Fruit fly (Drosophila melanogaster) whole organism, embryonic: ENCODE data around the gene fliI.

ENCODE experiments used
- Adf1 ChIP-seq: fragments of 200-800 bp; sonication (Bioruptor generic); IDR thresholded peaks from 2 replicates; pipeline ENCODE4 v1.3.6; 2022; ENCODE audit warnings: missing biosample characterization, missing genetic modification characterization
- Bgb ChIP-seq: fragments of 200-800 bp; sonication (Bioruptor generic); IDR thresholded peaks from 2 replicates; pipeline ENCODE4 v1.3.6; 2022; ENCODE audit warnings: missing biosample characterization, missing genetic modification characterization; ENCODE audit not compliant: partially characterized antibody
- CG12155 ChIP-seq: fragments of 200-800 bp; sonication (Bioruptor generic); optimal IDR thresholded peaks from 3 replicates; lab custom pipeline; 2016; ENCODE audit warnings: missing biosample characterization, missing genetic modification characterization
- CG13296 ChIP-seq: fragments of 200-800 bp; sonication (Bioruptor generic); optimal IDR thresholded peaks from 3 replicates; lab custom pipeline; 2018; ENCODE audit warnings: missing biosample characterization, mild to moderate bottlenecking, missing genetic modification characterization
- CG15011 ChIP-seq: fragments of 200-800 bp; sonication (Bioruptor generic); optimal IDR thresholded peaks from 3 replicates; lab custom pipeline; 2018; ENCODE audit warnings: missing biosample characterization, mild to moderate bottlenecking, missing genetic modification characterization
- CG15514 ChIP-seq: fragments of 200-800 bp; sonication (Bioruptor generic); optimal IDR thresholded peaks from 3 replicates; lab custom pipeline; 2017; ENCODE audit warnings: missing biosample characterization, missing genetic modification characterization, mild to moderate bottlenecking, moderate library complexity, missing genetic modification reagents
- CG15601 ChIP-seq: fragments of 200-800 bp; sonication (Bioruptor generic); optimal IDR thresholded peaks from 3 replicates; lab custom pipeline; 2019; ENCODE audit warnings: missing biosample characterization, mild to moderate bottlenecking, missing genetic modification characterization, moderate library complexity
- CG16779 ChIP-seq: fragments of 200-800 bp; sonication (Bioruptor generic); IDR thresholded peaks from 2 replicates; pipeline ENCODE4 v1.3.6; 2022; ENCODE audit warnings: missing biosample characterization, missing genetic modification characterization
- CG16813 ChIP-seq: fragments of 200-800 bp; sonication (Bioruptor generic); IDR thresholded peaks from 3 replicates; pipeline ENCODE4 v1.3.6; 2022; ENCODE audit warnings: missing biosample characterization, missing genetic modification characterization; ENCODE audit not compliant: partially characterized antibody
- CG18011 ChIP-seq: fragments of 200-800 bp; sonication (Bioruptor generic); optimal IDR thresholded peaks from 2 replicates; lab custom pipeline; 2017; ENCODE audit warnings: missing biosample characterization, missing genetic modification characterization, mild to moderate bottlenecking, moderate library complexity, missing genotype
- CG18262 ChIP-seq: fragments of 200-800 bp; optimal IDR thresholded peaks from 3 replicates; lab custom pipeline; 2019; ENCODE audit warnings: missing biosample characterization, mild to moderate bottlenecking, missing genetic modification characterization, moderate library complexity
- CG2678 ChIP-seq: fragments of 200-800 bp; sonication (Bioruptor generic); optimal IDR thresholded peaks from 3 replicates; lab custom pipeline; 2019; ENCODE audit warnings: missing biosample characterization, mild to moderate bottlenecking, missing genetic modification characterization, moderate library complexity
- CG31365 ChIP-seq: fragments of 200-800 bp; sonication (Bioruptor generic); optimal IDR thresholded peaks from 2 replicates; lab custom pipeline; 2018; ENCODE audit warnings: missing biosample characterization, mild to moderate bottlenecking, missing genetic modification characterization
- CG33213 ChIP-seq: fragments of 200-800 bp; sonication (Bioruptor generic); optimal IDR thresholded peaks from 3 replicates; lab custom pipeline; 2016; ENCODE audit warnings: missing biosample characterization, missing genetic modification characterization
- CG34376 ChIP-seq: fragments of 200-800 bp; sonication (Bioruptor generic); optimal IDR thresholded peaks from 2 replicates; lab custom pipeline; 2018; ENCODE audit warnings: missing biosample characterization, mild to moderate bottlenecking, missing genetic modification characterization
- CG3847 ChIP-seq: fragments of 200-800 bp; sonication (Bioruptor generic); IDR thresholded peaks from 2 replicates; pipeline ENCODE4 v1.3.6; 2022; ENCODE audit warnings: missing biosample characterization, missing genetic modification characterization
- CG8765 ChIP-seq: fragments of 200-800 bp; sonication (Bioruptor generic); IDR thresholded peaks from 2 replicates; pipeline ENCODE4 v1.3.6; 2022; ENCODE audit warnings: missing biosample characterization, missing genetic modification characterization
- CkIIα-i1 ChIP-seq: fragments of 200-800 bp; sonication (Bioruptor generic); IDR thresholded peaks from 2 replicates; pipeline ENCODE4 v1.3.6; 2022; ENCODE audit warnings: missing biosample characterization, missing genetic modification characterization
- Dip2 ChIP-seq: fragments of 200-800 bp; sonication (Bioruptor generic); IDR thresholded peaks from 2 replicates; pipeline ENCODE4 v1.3.6; 2022; ENCODE audit warnings: missing biosample characterization, missing genetic modification characterization
- HLH3B ChIP-seq: fragments of 200-800 bp; sonication (Bioruptor generic); IDR thresholded peaks from 2 replicates; pipeline ENCODE4 v1.3.6; 2022; ENCODE audit warnings: missing biosample characterization, missing genetic modification characterization
- HLHmδ ChIP-seq: fragments of 200-800 bp; sonication (Bioruptor generic); optimal IDR thresholded peaks from 2 replicates; lab custom pipeline; 2018; ENCODE audit warnings: missing biosample characterization, mild to moderate bottlenecking, missing genetic modification characterization, moderate library complexity
- Jarid2 ChIP-seq: fragments of 200-800 bp; sonication (Bioruptor generic); optimal IDR thresholded peaks from 3 replicates; lab custom pipeline; 2017; ENCODE audit warnings: mild to moderate bottlenecking, missing biosample characterization, missing genetic modification reagents, missing genetic modification characterization
- MBD-R2 ChIP-seq: fragments of 200-800 bp; sonication (Bioruptor generic); IDR thresholded peaks from 2 replicates; pipeline ENCODE4 v1.3.6; 2022; ENCODE audit warnings: missing biosample characterization, missing genetic modification characterization
- MTF-1 ChIP-seq: fragments of 200-800 bp; sonication (Bioruptor generic); optimal IDR thresholded peaks from 2 replicates; lab custom pipeline; 2018; ENCODE audit warnings: missing biosample characterization, mild to moderate bottlenecking, missing genetic modification characterization, borderline replicate concordance
- NK7.1 ChIP-seq: fragments of 200-800 bp; sonication (Bioruptor generic); optimal IDR thresholded peaks from 3 replicates; lab custom pipeline; 2016; ENCODE audit warnings: missing biosample characterization, missing genetic modification characterization
- Pdp1 ChIP-seq, 2 experiments: fragments of 200-800 bp; sonication (Bioruptor generic); optimal IDR thresholded peaks; 3 replicates each; lab custom pipeline; 2016; ENCODE audit warnings: missing biosample characterization in 2 of 2, missing genetic modification characterization in 2 of 2, mild to moderate bottlenecking in 1 of 2, moderate library complexity in 1 of 2
- Rfx ChIP-seq: fragments of 200-800 bp; sonication (Bioruptor generic); IDR thresholded peaks from 2 replicates; pipeline ENCODE4 v1.3.6; 2022; ENCODE audit warnings: missing biosample characterization, missing genetic modification characterization
- Side ChIP-seq: fragments of 200-800 bp; sonication (Bioruptor generic); optimal IDR thresholded peaks from 2 replicates; lab custom pipeline; 2016; ENCODE audit warnings: missing biosample characterization, missing genetic modification characterization
- Ssrp ChIP-seq: fragments of 200-800 bp; sonication (Bioruptor generic); optimal IDR thresholded peaks from 2 replicates; lab custom pipeline; 2018; ENCODE audit warnings: missing biosample characterization, mild to moderate bottlenecking, missing genetic modification characterization, moderate library complexity
- abd-A ChIP-seq: fragments of 200-800 bp; sonication (Bioruptor generic); optimal IDR thresholded peaks from 3 replicates; lab custom pipeline; 2019; ENCODE audit warnings: missing biosample characterization, mild to moderate bottlenecking, missing genetic modification characterization, moderate library complexity
- ci ChIP-seq: fragments of 200-800 bp; sonication (Bioruptor generic); IDR thresholded peaks from 3 replicates; pipeline ENCODE4 v1.3.6; 2022; ENCODE audit warnings: missing biosample characterization, missing genetic modification characterization
- dan ChIP-seq: fragments of 200-800 bp; sonication (Bioruptor generic); IDR thresholded peaks from 2 replicates; pipeline ENCODE4 v1.3.6; 2022; ENCODE audit warnings: missing biosample characterization, missing genetic modification characterization
- kni ChIP-seq: fragments of 200-800 bp; sonication (Bioruptor generic); optimal IDR thresholded peaks from 3 replicates; lab custom pipeline; 2017; ENCODE audit warnings: mild to moderate bottlenecking, missing biosample characterization, missing genetic modification reagents, missing genetic modification characterization
- knrl ChIP-seq: fragments of 200-800 bp; sonication (Bioruptor generic); IDR thresholded peaks from 3 replicates; pipeline ENCODE4 v1.3.6; 2022; ENCODE audit warnings: missing biosample characterization, missing genetic modification characterization; ENCODE audit not compliant: partially characterized antibody
- mam ChIP-seq: fragments of 200-800 bp; sonication (Bioruptor generic); optimal IDR thresholded peaks from 3 replicates; lab custom pipeline; 2016; ENCODE audit warnings: missing biosample characterization, missing genetic modification characterization
- schlank ChIP-seq: fragments of 200-800 bp; sonication (Bioruptor generic); optimal IDR thresholded peaks from 2 replicates; lab custom pipeline; 2018; ENCODE audit warnings: missing biosample characterization, mild to moderate bottlenecking, missing genetic modification characterization
- sob ChIP-seq: fragments of 200-800 bp; sonication (Bioruptor generic); IDR thresholded peaks from 2 replicates; pipeline ENCODE4 v1.3.6; 2022; ENCODE audit warnings: missing biosample characterization, missing genetic modification characterization
- ssp ChIP-seq: fragments of 200-800 bp; sonication (Bioruptor generic); IDR thresholded peaks from 2 replicates; pipeline ENCODE4 v1.3.6; 2022; ENCODE audit warnings: missing biosample characterization, missing genetic modification characterization
- tio ChIP-seq: fragments of 200-800 bp; sonication (Bioruptor generic); optimal IDR thresholded peaks from 2 replicates; lab custom pipeline; 2017; ENCODE audit warnings: missing biosample characterization, missing genetic modification characterization, inconsistent platforms
- usp ChIP-seq: fragments of >200 bp; optimal IDR thresholded peaks from 2 replicates; lab custom pipeline; 2017; ENCODE audit warnings: missing biosample characterization, missing genetic modification characterization

fliI gene

DNA sequence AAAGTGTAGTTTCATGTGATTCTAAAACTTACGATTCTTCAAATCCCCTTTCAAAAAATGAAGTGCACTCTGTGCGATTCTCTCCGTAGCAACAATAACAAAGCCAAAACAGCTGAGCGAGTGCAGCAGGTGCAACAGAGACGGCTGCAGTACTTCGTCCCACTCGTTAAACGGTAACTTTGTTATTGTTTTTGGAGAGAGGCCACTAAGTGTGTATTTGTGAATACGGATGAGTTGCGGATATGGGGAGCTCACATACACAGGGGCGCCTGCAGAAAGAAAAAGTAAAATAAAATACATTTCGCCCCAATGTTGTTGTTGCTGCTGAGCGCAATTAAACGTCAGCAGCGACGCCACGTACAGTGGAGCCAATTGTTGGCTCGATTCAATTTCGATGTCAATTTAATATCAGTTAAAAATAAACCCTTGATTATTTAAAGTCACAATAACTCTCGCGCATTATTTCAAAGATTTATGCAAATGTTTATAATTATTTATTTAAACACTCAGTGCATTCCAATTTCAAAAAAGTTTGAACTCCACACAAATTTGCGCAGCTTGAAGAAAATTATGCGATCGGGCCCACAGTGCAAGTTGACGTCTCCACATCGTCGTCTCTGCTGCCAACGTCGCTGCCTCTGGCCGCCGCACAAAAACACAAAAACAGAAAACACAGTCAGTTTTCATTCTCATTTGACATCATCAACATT, 28.0 kb downstream of the fliI start (continued):
- TF ChIP-seq CG16813 (GFP tag; lab: Robert Waterston, UW) (no peak), HLH3B (peak; percentile 96), CG2678 (tag; lab: Kevin White, UChicago) (peak; percentile 99), CG15601 (peak; percentile 96), CG31365 (tag; lab: Kevin White, UChicago) (peak; percentile 88), CG34376 (GFP tag; lab: Kevin White, UChicago) (peak; percentile 99), NK7.1 (GFP tag; lab: Kevin White, UChicago) (peak; percentile 93), Jarid2 (GFP tag; lab: Kevin White, UChicago) (peak; percentile 88), mam (GFP tag; lab: Kevin White, UChicago) (peak; percentile 97), dan (no peak; the same call in none of the 2 replicates), CG15011 (peak; percentile 97), tio (GFP tag; lab: Kevin White, UChicago) (peak; percentile 98), MBD-R2 (GFP tag; lab: Robert Waterston, UW) (peak; percentile 93), CG3847 (GFP tag; lab: Robert Waterston, UW) (peak; percentile 97), Dip2 (peak; percentile 71), CG33213 (GFP tag; lab: Kevin White, UChicago) (peak; percentile 91), Side (GFP tag; lab: Kevin White, UChicago) (peak; percentile 95), HLHmδ (GFP tag; lab: Kevin White, UChicago) (no peak), abd-A (tag; lab: Kevin White, UChicago) (peak; percentile 96), CG8765 (peak; percentile 92), ci (GFP tag; lab: Robert Waterston, UW) (peak; percentile 95), CG15514 (GFP tag; lab: Kevin White, UChicago) (peak; percentile 94), kni (GFP tag; lab: Kevin White, UChicago) (peak; percentile 96), Ssrp (tag; lab: Kevin White, UChicago) (peak; percentile 98), Rfx (peak; percentile 98), Bgb (no peak), usp (GFP tag; lab: Kevin White, UChicago) (no peak), CG12155 (GFP tag; lab: Kevin White, UChicago) (peak; percentile 96), CG13296 (peak; percentile 99), CG16779 (GFP tag; lab: Robert Waterston, UW) (peak; percentile 75; the same call in 1 of the 2 replicates), ssp (GFP tag; lab: Robert Waterston, UW) (peak; percentile 90), sob (peak; percentile 97), knrl (GFP tag; lab: Robert Waterston, UW) (peak; percentile 41; the same call in 1 of the 3 replicates), MTF-1 (peak; percentile 92), CG18262 (tag; lab: Kevin White, UChicago) (peak; percentile 96), Adf1 (peak; percentile 97), Pdp1 (GFP tag; optimal IDR thresholded peaks at IDR 0.05; lab: Kevin White, UChicago) (peak; percentile 93 to 98), CG18011 (GFP tag; lab: Kevin White, UChicago) (peak; percentile 90), schlank (peak; percentile 98), CkIIα-i1 (GFP tag; lab: Robert Waterston, UW) (peak; percentile 78)
- TF ChIP-seq, all 482 proteins: peak for 443
